Worm (Caenorhabditis elegans) whole organism, L2 larva: ENCODE measurements around the gene F13A2.2.
A peak's percentile ranks its signal among the peaks of the same experiment; 100 is the strongest.

Experiments used
- C34F6.9 ChIP-seq: fragments of 150-350 bp; optimal IDR thresholded peaks from 2 replicates; lab custom pipeline; 2014; ENCODE audit warnings: missing biosample characterization, missing genetic modification characterization
- F13H6.1 ChIP-seq: sonication (generic microtip); optimal IDR thresholded peaks from 2 replicates; lab custom pipeline; 2016; ENCODE audit warnings: missing genetic modification characterization, missing compliant biosample characterization
- R02D3.7 ChIP-seq: fragments of 150-350 bp; optimal IDR thresholded peaks from 2 replicates; lab custom pipeline; 2014; ENCODE audit warnings: missing biosample characterization, missing genetic modification characterization
- Y55F3AM.14 ChIP-seq: fragments of 200-800 bp; sonication (Bioruptor generic); optimal IDR thresholded peaks from 2 replicates; lab custom pipeline; 2018; ENCODE audit warnings: mild to moderate bottlenecking, missing genetic modification characterization, missing compliant biosample characterization
- alr-1 ChIP-seq: fragments of 150-350 bp; optimal IDR thresholded peaks from 2 replicates; lab custom pipeline; 2014; ENCODE audit warnings: missing biosample characterization, missing genetic modification characterization
- aly-2 ChIP-seq: fragments of 150-350 bp; optimal IDR thresholded peaks from 2 replicates; lab custom pipeline; 2014; ENCODE audit warnings: missing biosample characterization, missing genetic modification characterization
- ama-1 ChIP-seq: fragments of 150-350 bp; optimal IDR thresholded peaks from 2 replicates; lab custom pipeline; 2018; ENCODE audit warnings: inconsistent platforms
- blmp-1 ChIP-seq: sonication (generic microtip); optimal IDR thresholded peaks from 2 replicates; lab custom pipeline; 2017; ENCODE audit warnings: missing genetic modification characterization, mild to moderate bottlenecking, missing compliant biosample characterization, antibody characterized with exemption, moderate library complexity; ENCODE audit not compliant: insufficient read depth
- ceh-16 ChIP-seq: fragments of 150-350 bp; optimal IDR thresholded peaks from 2 replicates; lab custom pipeline; 2014; ENCODE audit warnings: missing biosample characterization, missing genetic modification characterization
- crh-2 ChIP-seq: sonication (generic microtip); optimal IDR thresholded peaks from 2 replicates; lab custom pipeline; 2017; ENCODE audit warnings: missing biosample characterization, missing genetic modification characterization
- dmd-4 ChIP-seq: sonication (generic microtip); optimal IDR thresholded peaks from 2 replicates; lab custom pipeline; 2017; ENCODE audit warnings: missing biosample characterization, missing genetic modification characterization
- egl-27 ChIP-seq: sonication (generic microtip); optimal IDR thresholded peaks from 3 replicates; lab custom pipeline; 2017; ENCODE audit warnings: missing biosample characterization, missing genetic modification reagents, missing genetic modification characterization
- elt-1 ChIP-seq: fragments of 150-350 bp; optimal IDR thresholded peaks from 2 replicates; lab custom pipeline; 2014; ENCODE audit warnings: missing biosample characterization, missing genetic modification characterization
- fos-1 ChIP-seq: fragments of 150-350 bp; optimal IDR thresholded peaks from 2 replicates; lab custom pipeline; 2014; ENCODE audit warnings: missing biosample characterization, missing genetic modification characterization
- gmeb-1 ChIP-seq: fragments of 150-350 bp; optimal IDR thresholded peaks from 2 replicates; lab custom pipeline; 2014; ENCODE audit warnings: missing biosample characterization, missing genetic modification characterization
- lin-11 ChIP-seq: fragments of 150-350 bp; sonication (generic microtip); optimal IDR thresholded peaks from 2 replicates; lab custom pipeline; 2014; ENCODE audit warnings: missing biosample characterization, missing genetic modification characterization, inconsistent platforms, mixed read lengths
- lin-13 ChIP-seq: fragments of 150-350 bp; optimal IDR thresholded peaks from 2 replicates; lab custom pipeline; 2014; ENCODE audit warnings: missing biosample characterization, missing genetic modification reagents, missing genetic modification characterization
- lsy-2 ChIP-seq, 2 experiments: fragments of 150-350 bp in 1 of 2; sonication (generic microtip) in 1 of 2; optimal IDR thresholded peaks; 2 replicates each; lab custom pipeline; 2014 to 2017; ENCODE audit warnings: missing biosample characterization in 2 of 2, missing genetic modification characterization in 2 of 2
- mbf-1 ChIP-seq: sonication (generic microtip); optimal IDR thresholded peaks from 2 replicates; lab custom pipeline; 2017; ENCODE audit warnings: missing biosample characterization, missing genetic modification characterization
- mdl-1 ChIP-seq, 2 experiments: fragments of 150-350 bp in 1 of 2; sonication (generic microtip) in 1 of 2; optimal IDR thresholded peaks; 2 replicates each; lab custom pipeline; 2017; ENCODE audit warnings: missing biosample characterization in 2 of 2, missing genetic modification characterization in 2 of 2
- nhr-12 ChIP-seq: fragments of 150-350 bp; optimal IDR thresholded peaks from 2 replicates; lab custom pipeline; 2014; ENCODE audit warnings: missing biosample characterization, missing genetic modification characterization
- nhr-129 ChIP-seq: fragments of 150-350 bp; optimal IDR thresholded peaks from 2 replicates; lab custom pipeline; 2014; ENCODE audit warnings: missing biosample characterization, missing genetic modification characterization
- nhr-21 ChIP-seq: fragments of 150-350 bp; optimal IDR thresholded peaks from 2 replicates; lab custom pipeline; 2014; ENCODE audit warnings: missing biosample characterization, missing genetic modification characterization
- nhr-23 ChIP-seq: fragments of 150-350 bp; optimal IDR thresholded peaks from 2 replicates; lab custom pipeline; 2014; ENCODE audit warnings: missing biosample characterization, missing genetic modification reagents, missing genetic modification characterization
- nhr-237 ChIP-seq: fragments of 150-350 bp; optimal IDR thresholded peaks from 2 replicates; lab custom pipeline; 2014; ENCODE audit warnings: missing biosample characterization, missing genetic modification characterization
- nhr-25 ChIP-seq: fragments of 150-350 bp; sonication (generic microtip); optimal IDR thresholded peaks from 3 replicates; lab custom pipeline; 2014; ENCODE audit warnings: missing biosample characterization, missing genetic modification characterization
- nhr-6 ChIP-seq: fragments of 150-350 bp; optimal IDR thresholded peaks from 2 replicates; lab custom pipeline; 2014; ENCODE audit warnings: missing biosample characterization, missing genetic modification characterization
- nhr-77 ChIP-seq: fragments of 150-350 bp; optimal IDR thresholded peaks from 2 replicates; lab custom pipeline; 2014; ENCODE audit warnings: missing biosample characterization, missing genetic modification characterization
- peb-1 ChIP-seq: fragments of 150-350 bp; optimal IDR thresholded peaks from 2 replicates; lab custom pipeline; 2014; ENCODE audit warnings: missing biosample characterization, missing genetic modification characterization
- sem-4 ChIP-seq: fragments of 150-350 bp; optimal IDR thresholded peaks from 2 replicates; lab custom pipeline; 2014; ENCODE audit warnings: missing biosample characterization, missing genetic modification reagents, missing genetic modification characterization
- sma-9 ChIP-seq, 2 experiments: fragments of 150-350 bp in 1 of 2; sonication (generic microtip) in 1 of 2; optimal IDR thresholded peaks; 2 replicates each; lab custom pipeline; 2014 to 2016; ENCODE audit warnings: missing genetic modification characterization in 2 of 2, mild to moderate bottlenecking in 1 of 2, missing biosample characterization in 1 of 2, missing compliant biosample characterization in 1 of 2, missing genetic modification reagents in 1 of 2, moderate library complexity in 1 of 2
- snpc-4 ChIP-seq: fragments of 150-350 bp; optimal IDR thresholded peaks from 2 replicates; lab custom pipeline; 2014; ENCODE audit warnings: missing biosample characterization, missing genetic modification characterization
- unc-39 ChIP-seq: fragments of 150-350 bp; optimal IDR thresholded peaks from 2 replicates; lab custom pipeline; 2014; ENCODE audit warnings: missing biosample characterization, missing genetic modification characterization
- unc-62 ChIP-seq: fragments of 150-350 bp; optimal IDR thresholded peaks from 2 replicates; lab custom pipeline; 2014; ENCODE audit warnings: missing biosample characterization, missing genetic modification reagents, missing genetic modification characterization
- ztf-4 ChIP-seq: fragments of 150-350 bp; optimal IDR thresholded peaks from 2 replicates; lab custom pipeline; 2014; ENCODE audit warnings: missing biosample characterization, missing genetic modification characterization

The F13A2.2 gene

DNA sequence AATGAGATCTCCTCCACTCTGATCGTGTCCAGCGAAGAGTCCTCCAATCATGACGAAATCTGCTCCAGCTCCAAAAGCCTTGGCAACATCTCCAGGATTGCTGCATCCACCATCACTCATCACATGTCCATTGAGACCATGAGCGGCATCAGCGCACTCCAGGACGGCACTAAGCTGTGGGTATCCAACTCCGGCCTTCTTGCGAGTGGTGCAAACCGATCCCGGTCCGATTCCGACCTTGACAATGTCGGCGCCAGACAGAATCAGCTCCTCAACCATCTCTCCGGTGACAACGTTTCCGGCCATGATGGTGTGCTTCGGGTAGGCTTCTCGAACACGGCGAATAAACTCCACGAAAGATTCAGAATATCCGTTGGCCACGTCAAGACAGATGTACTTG, 13.9 kb downstream of the F13A2.2 start:
- TF ChIP-seq alr-1 (tag; lab: Kevin White, UChicago) (no peak), nhr-21 (tag; lab: Kevin White, UChicago) (no peak), nhr-23 (no peak), ztf-4 (tag; lab: Kevin White, UChicago) (no peak), F13H6.1 (tag; lab: Kevin White, UChicago) (no peak), mbf-1 (tag; lab: Kevin White, UChicago) (no peak), C34F6.9 (tag; lab: Kevin White, UChicago) (no peak), R02D3.7 (tag; lab: Kevin White, UChicago) (no peak), crh-2 (tag; lab: Kevin White, UChicago) (no peak), peb-1 (no peak), unc-62 (GFP tag; lab: Kevin White, UChicago) (no peak)

DNA sequence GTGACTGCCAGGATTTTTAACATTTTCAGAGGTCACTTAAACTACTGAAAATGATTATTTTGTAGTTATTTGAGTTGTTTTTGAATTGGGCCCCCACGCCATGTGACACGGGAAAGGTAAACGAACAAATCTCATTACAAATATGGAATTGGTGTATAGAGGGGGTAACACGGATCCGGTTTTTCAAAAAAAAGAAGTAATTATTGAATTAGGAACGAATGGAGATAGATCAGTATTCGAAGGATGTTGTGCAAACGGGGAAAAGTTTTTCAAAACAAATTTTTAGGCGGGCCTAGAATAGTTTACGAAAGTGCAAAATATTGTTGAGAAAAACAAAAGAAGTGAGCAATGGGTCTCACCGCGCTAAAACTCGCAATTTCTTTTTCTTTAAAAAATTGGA, 17.9 kb downstream of the F13A2.2 start, which contains the start of gene F32D1.11:
Gene F32D1.11 (minus strand): TSS at position 101 of the 400 bp plus-strand sequence.
- TF ChIP-seq ama-1 (lab: Kevin White, UChicago) (no peak), F13H6.1 (tag; lab: Kevin White, UChicago) (no peak), nhr-25 (tag; lab: Kevin White, UChicago) (no peak)

ce11 chrV:4364517-4364916, 19.9 kb downstream of the F13A2.2 start, which contains the start of gene grl-13:
Gene grl-13, minus strand, starts transcription at chrV:4364617.
- no peak for TF ChIP-seq nhr-12 (tag; lab: Kevin White, UChicago)
- no peak for TF ChIP-seq nhr-237 (tag; lab: Kevin White, UChicago)
- no peak for TF ChIP-seq nhr-6 (tag; lab: Kevin White, UChicago)
- TF ChIP-seq egl-27, result no peak
- TF ChIP-seq mdl-1 (tag; optimal IDR thresholded peaks at IDR 0.05; lab: Kevin White, UChicago), result no peak
- no peak for TF ChIP-seq lsy-2 (tag; optimal IDR thresholded peaks at IDR 0.05; lab: Kevin White, UChicago)
- no peak for TF ChIP-seq nhr-129 (tag; lab: Kevin White, UChicago)
- TF ChIP-seq alr-1 (tag; lab: Kevin White, UChicago), result no peak
- TF ChIP-seq crh-2 (tag; lab: Kevin White, UChicago), result no peak
- no peak for TF ChIP-seq fos-1 (tag; lab: Kevin White, UChicago)

DNA sequence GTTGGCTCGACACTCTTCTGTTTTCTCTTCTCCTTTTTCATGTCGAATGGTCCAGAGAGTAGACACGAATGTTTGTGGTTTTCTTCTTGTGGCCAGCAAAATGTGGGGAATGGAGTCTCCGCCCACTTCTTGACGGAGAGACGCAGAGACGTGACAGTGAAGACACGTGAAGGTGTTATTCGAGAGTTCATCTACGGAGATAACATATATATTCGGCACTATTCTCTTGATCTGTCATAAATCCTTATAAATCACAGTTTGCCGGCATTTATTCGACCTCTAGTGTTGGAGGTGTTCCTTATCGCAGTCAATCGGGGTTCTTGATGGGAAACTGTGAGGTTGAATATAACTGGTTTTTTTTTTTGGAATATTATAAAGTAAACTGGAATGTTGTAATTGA, 22.9 kb downstream of the F13A2.2 start, which contains the start of gene F32D1.3:
Gene F32D1.3 (minus strand): TSS at position 65 of the 400 bp plus-strand sequence.
- TF ChIP-seq sma-9 (GFP tag; optimal IDR thresholded peaks at IDR 0.05; lab: Kevin White, UChicago) (peak; percentile 53), sma-9 (tag; optimal IDR thresholded peaks at IDR 0.05; lab: Kevin White, UChicago) (no peak), gmeb-1 (tag; lab: Kevin White, UChicago) (no peak), mdl-1 (tag; optimal IDR thresholded peaks at IDR 0.05; lab: Kevin White, UChicago) (peak in 1 of 2 experiments; percentile 31), elt-1 (tag; lab: Kevin White, UChicago) (peak; percentile 10), ceh-16 (peak; percentile 43), nhr-25 (tag; lab: Kevin White, UChicago) (peak; percentile 31)
- TF ChIP-seq, all 48 proteins: peak for 5

- no peak for TF ChIP-seq lsy-2 (tag; optimal IDR thresholded peaks at IDR 0.05; lab: Kevin White, UChicago)
- no peak for TF ChIP-seq blmp-1 (tag; lab: Kevin White, UChicago)
- TF ChIP-seq crh-2 (tag; lab: Kevin White, UChicago), result no peak
- TF ChIP-seq nhr-25 (tag; lab: Kevin White, UChicago), result no peak
- TF ChIP-seq unc-39, result no peak
- no peak for TF ChIP-seq unc-62 (GFP tag; lab: Kevin White, UChicago)
- no peak for TF ChIP-seq ztf-4 (tag; lab: Kevin White, UChicago)
- no peak for TF ChIP-seq alr-1 (tag; lab: Kevin White, UChicago)
- no peak for TF ChIP-seq aly-2 (tag; lab: Kevin White, UChicago)
- TF ChIP-seq dmd-4, result no peak
- TF ChIP-seq mdl-1 (tag; optimal IDR thresholded peaks at IDR 0.05; lab: Kevin White, UChicago), result no peak
- no peak for TF ChIP-seq Y55F3AM.14 (GFP tag; lab: Kevin White, UChicago)
Observed at ce11 chrV:4360018-4360417, 24.4 kb downstream of the F13A2.2 start.

DNA sequence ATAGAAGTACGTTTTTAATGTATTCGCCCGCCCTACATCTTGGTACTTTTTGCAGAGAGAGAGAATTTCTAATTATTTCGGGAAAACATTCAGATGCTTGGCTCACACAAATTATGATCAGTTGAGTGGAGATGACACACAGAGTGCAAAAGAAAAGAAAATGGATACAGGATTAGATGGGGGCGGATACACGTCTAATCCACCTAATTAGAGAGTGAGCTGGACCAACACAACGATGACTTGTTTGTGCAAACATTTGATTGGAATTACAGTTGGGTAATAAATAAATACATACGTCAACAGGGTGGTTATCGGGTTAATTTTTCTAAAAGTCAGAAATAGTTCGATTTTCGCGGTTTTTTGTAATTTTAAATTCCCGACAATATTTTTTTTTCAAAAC, 25.3 kb downstream of the F13A2.2 start:
- TF ChIP-seq dmd-4 (no peak), nhr-77 (tag; lab: Kevin White, UChicago) (no peak), nhr-237 (tag; lab: Kevin White, UChicago) (no peak), nhr-6 (tag; lab: Kevin White, UChicago) (no peak), R02D3.7 (tag; lab: Kevin White, UChicago) (no peak), nhr-12 (tag; lab: Kevin White, UChicago) (no peak), peb-1 (no peak), lin-11 (no peak), lin-13 (GFP tag; lab: Kevin White, UChicago) (no peak), snpc-4 (tag; lab: Kevin White, UChicago) (no peak), unc-62 (GFP tag; lab: Kevin White, UChicago) (no peak), alr-1 (tag; lab: Kevin White, UChicago) (no peak), gmeb-1 (tag; lab: Kevin White, UChicago) (no peak), nhr-23 (no peak), ama-1 (lab: Kevin White, UChicago) (no peak), sem-4 (tag; lab: Kevin White, UChicago) (no peak)
